Fruit fly (Drosophila melanogaster): ENCODE results near the gene hdm.

DNA sequence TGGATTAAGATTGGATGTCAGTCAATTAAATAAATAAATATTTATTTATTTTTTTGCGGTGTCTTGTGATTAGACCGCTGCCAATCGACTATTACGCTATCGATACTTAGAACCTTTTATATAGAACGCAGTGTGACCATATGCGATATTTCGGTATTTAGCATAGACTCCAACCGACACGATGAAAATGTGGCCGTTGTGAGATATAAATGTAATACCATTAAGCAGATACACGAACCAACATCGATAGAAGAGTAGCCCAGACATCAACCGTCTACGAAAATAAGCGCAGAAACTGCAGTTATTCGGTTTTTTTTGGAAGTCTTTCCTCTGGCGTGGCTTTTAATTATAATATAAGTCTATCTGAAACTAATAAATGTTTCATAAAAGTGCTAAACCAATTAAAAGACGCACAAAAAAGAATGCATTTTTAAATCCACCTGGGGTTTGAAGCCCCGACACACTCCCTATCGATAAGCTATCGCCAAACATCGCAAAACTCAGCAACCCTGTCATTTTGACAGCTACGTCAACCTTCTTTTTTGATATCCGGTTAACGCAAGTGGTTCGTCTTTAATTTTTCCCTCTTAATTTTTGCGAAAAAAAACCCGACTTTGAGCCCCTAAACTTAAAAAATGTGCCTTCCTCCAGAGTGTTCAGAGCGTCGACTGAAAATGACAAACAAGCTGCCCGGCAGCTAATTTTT is 13.4 kb upstream of the hdm start, which contains the start of the genes Dhdds and RpS14a:
- TF ChIP-seq CTCF (optimal IDR thresholded peaks at IDR 0.05) (peak in 1 of 2 experiments; percentile 34), CG8478 (optimal IDR thresholded peaks at IDR 0.05) (no peak)

Measured in S2 (cell line).